Worm (Caenorhabditis elegans): ENCODE results near the gene T01C3.3.

DNA sequence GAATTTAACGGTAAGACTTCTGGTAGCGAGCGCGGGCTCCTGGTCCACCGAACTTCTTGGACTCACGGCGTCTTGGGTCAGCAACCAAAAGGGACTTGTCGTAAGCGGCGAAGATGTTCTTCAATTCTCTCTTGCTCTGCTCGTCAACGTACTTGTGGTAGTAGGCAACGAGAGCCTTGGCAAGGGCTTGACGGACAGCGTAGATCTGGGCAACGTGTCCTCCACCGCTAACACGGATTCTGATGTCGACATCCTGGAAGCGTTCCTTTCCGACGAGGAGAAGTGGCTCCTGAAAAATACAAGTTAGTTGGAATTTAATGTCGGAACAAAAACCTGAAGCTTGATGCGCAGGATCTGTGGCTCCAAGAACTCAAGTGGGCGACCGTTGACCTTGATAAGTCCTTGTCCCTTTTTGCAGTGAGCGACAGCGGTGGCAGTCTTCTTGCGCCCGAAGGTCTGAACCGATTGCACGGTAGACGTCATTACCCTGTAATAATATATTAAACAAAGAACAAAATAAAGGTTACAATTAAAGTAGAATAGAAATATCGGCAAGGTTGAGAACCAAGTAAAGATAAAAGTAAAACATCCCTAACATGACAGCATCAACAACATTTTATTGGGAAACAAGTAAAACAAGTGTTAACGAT, 7.7 kb upstream of the T01C3.3 start, which contains the start of gene rps-16:
- TF ChIP-seq dao-5 (tag; optimal IDR thresholded peaks at IDR 0.05) (peak; percentile 19), him-1 (tag; optimal IDR thresholded peaks at IDR 0.05) (no peak), W03F9.2 (tag; optimal IDR thresholded peaks at IDR 0.05) (no peak)

Data from whole organism, L4/young adult.